Worm (Caenorhabditis elegans) whole organism, L4 larva: Measurements from ENCODE around the gene C30G4.4.

Experiments
- R02D3.7 ChIP-seq: fragments of 150-350 bp; sonication (generic microtip); optimal IDR thresholded peaks from 3 replicates; lab custom pipeline; 2014; ENCODE audit warnings: missing biosample characterization, missing genetic modification characterization
- ZK546.5 ChIP-seq, 2 experiments: sonication (generic microtip); optimal IDR thresholded peaks; 2 replicates each; lab custom pipeline; 2017; ENCODE audit warnings: missing biosample characterization in 2 of 2, missing genetic modification characterization in 2 of 2
- aha-1 ChIP-seq: fragments of 150-350 bp; peaks from one replicate; lab custom pipeline; 2014; ENCODE audit warnings: missing biosample characterization, missing genetic modification characterization
- aly-2 ChIP-seq: sonication (generic microtip); optimal IDR thresholded peaks from 2 replicates; lab custom pipeline; 2018; ENCODE audit warnings: missing biosample characterization, missing genetic modification characterization
- arid-1 ChIP-seq: fragments of 200-800 bp; sonication (Bioruptor generic); conservative IDR thresholded peaks from 2 replicates; pipeline ENCODE4 v1.3.6; 2022; ENCODE audit warnings: missing genetic modification reagents, missing genetic modification characterization, missing compliant biosample characterization
- attf-4 ChIP-seq: sonication (generic microtip); optimal IDR thresholded peaks from 3 replicates; lab custom pipeline; 2017; ENCODE audit warnings: missing biosample characterization, missing genetic modification characterization
- ceh-20 ChIP-seq: fragments of 200-800 bp; sonication (Bioruptor generic); IDR thresholded peaks from 2 replicates; pipeline ENCODE4 v1.3.6; 2022; ENCODE audit warnings: missing genetic modification reagents, missing genetic modification characterization, missing compliant biosample characterization
- ceh-28 ChIP-seq: fragments of 150-350 bp; optimal IDR thresholded peaks from 2 replicates; lab custom pipeline; 2014; ENCODE audit warnings: missing biosample characterization, missing genetic modification reagents, missing genetic modification characterization
- ceh-32 ChIP-seq: sonication (generic microtip); optimal IDR thresholded peaks from 2 replicates; lab custom pipeline; 2016; ENCODE audit warnings: mild to moderate bottlenecking, missing genetic modification characterization, missing compliant biosample characterization; ENCODE audit not compliant: poor library complexity
- ceh-44 ChIP-seq: fragments of 200-800 bp; sonication (Bioruptor generic); IDR thresholded peaks from 2 replicates; pipeline ENCODE4 v1.3.6; 2022; ENCODE audit warnings: missing genetic modification reagents, missing genetic modification characterization, missing compliant biosample characterization
- ceh-62 ChIP-seq: sonication (generic microtip); optimal IDR thresholded peaks from 2 replicates; lab custom pipeline; 2017; ENCODE audit warnings: missing biosample characterization, missing genetic modification characterization
- ces-1 ChIP-seq: fragments of 150-350 bp; sonication (generic microtip); optimal IDR thresholded peaks from 4 replicates; lab custom pipeline; 2014; ENCODE audit warnings: missing biosample characterization, missing genetic modification reagents, missing genetic modification characterization
- cey-2 ChIP-seq: sonication (generic microtip); optimal IDR thresholded peaks from 3 replicates; lab custom pipeline; 2017; ENCODE audit warnings: missing genetic modification characterization, mild to moderate bottlenecking, missing compliant biosample characterization, antibody characterized with exemption, borderline replicate concordance; ENCODE audit not compliant: insufficient read depth
- ctbp-1 ChIP-seq: fragments of 200-800 bp; sonication (Bioruptor generic); IDR thresholded peaks from 2 replicates; pipeline ENCODE4 v1.3.6; 2022; ENCODE audit warnings: missing genetic modification reagents, missing genetic modification characterization, missing compliant biosample characterization
- daf-12 ChIP-seq: fragments of 150-350 bp; optimal IDR thresholded peaks from 2 replicates; lab custom pipeline; 2014; ENCODE audit warnings: missing biosample characterization, missing genetic modification reagents, missing genetic modification characterization
- daf-16 ChIP-seq, 3 experiments: sonication (generic microtip); optimal IDR thresholded peaks; 2 replicates each; lab custom pipeline; 2016 to 2017; ENCODE audit warnings: missing genetic modification characterization in 3 of 3, missing genetic modification reagents in 3 of 3, mild to moderate bottlenecking in 2 of 3, missing compliant biosample characterization in 2 of 3, missing biosample characterization in 1 of 3, moderate library complexity in 1 of 3
- daf-19 ChIP-seq: fragments of 200-800 bp; sonication (Bioruptor generic); conservative IDR thresholded peaks from 2 replicates; pipeline ENCODE4 v1.3.6; 2022; ENCODE audit warnings: missing genetic modification characterization, missing compliant biosample characterization
- dmd-6 ChIP-seq: fragments of 200-800 bp; sonication (Bioruptor generic); IDR thresholded peaks from 2 replicates; pipeline ENCODE4 v1.3.6; 2022; ENCODE audit warnings: missing genetic modification reagents, missing genetic modification characterization, missing compliant biosample characterization
- dmd-8 ChIP-seq: fragments of 200-800 bp; sonication (Bioruptor generic); IDR thresholded peaks from 2 replicates; pipeline ENCODE4 v1.3.6; 2022; ENCODE audit warnings: missing genetic modification characterization, missing compliant biosample characterization
- dmd-9 ChIP-seq: fragments of 200-800 bp; sonication (Bioruptor generic); IDR thresholded peaks from 2 replicates; pipeline ENCODE4 v1.3.6; 2022; ENCODE audit warnings: missing genetic modification reagents, missing genetic modification characterization, missing compliant biosample characterization
- dpl-1 ChIP-seq: fragments of 150-350 bp; optimal IDR thresholded peaks from 2 replicates; lab custom pipeline; 2014; ENCODE audit warnings: missing biosample characterization, missing genetic modification reagents, missing genetic modification characterization
- duxl-1 ChIP-seq: sonication (generic microtip); optimal IDR thresholded peaks from 2 replicates; lab custom pipeline; 2016; ENCODE audit warnings: mild to moderate bottlenecking, missing genetic modification characterization, moderate library complexity, missing compliant biosample characterization; ENCODE audit not compliant: poor library complexity
- egl-27 ChIP-seq: sonication (generic microtip); optimal IDR thresholded peaks from 3 replicates; lab custom pipeline; 2017; ENCODE audit warnings: missing biosample characterization, missing genetic modification reagents, missing genetic modification characterization
- gei-8 ChIP-seq: fragments of 200-800 bp; sonication (Bioruptor generic); optimal IDR thresholded peaks from 2 replicates; lab custom pipeline; 2018; ENCODE audit warnings: mild to moderate bottlenecking, missing genetic modification characterization, missing compliant biosample characterization
- hif-1 ChIP-seq, 2 experiments: sonication (generic microtip); optimal IDR thresholded peaks; 2 replicates each; lab custom pipeline; 2016 to 2017; ENCODE audit warnings: missing compliant biosample characterization in 2 of 2, missing genetic modification characterization in 2 of 2, missing genetic modification reagents in 2 of 2, missing genotype in 2 of 2, mild to moderate bottlenecking in 1 of 2
- hlh-30 ChIP-seq: sonication (generic microtip); optimal IDR thresholded peaks from 2 replicates; lab custom pipeline; 2017; ENCODE audit warnings: antibody characterized with exemption, mild to moderate bottlenecking, missing genetic modification characterization, missing compliant biosample characterization; ENCODE audit not compliant: insufficient read depth
- hmg-1.1 ChIP-seq: fragments of 200-800 bp; sonication (Bioruptor generic); IDR thresholded peaks from 2 replicates; pipeline ENCODE4 v1.3.6; 2022; ENCODE audit warnings: missing genetic modification reagents, missing genetic modification characterization, missing compliant biosample characterization
- jun-1 ChIP-seq: fragments of 150-350 bp; optimal IDR thresholded peaks from 2 replicates; lab custom pipeline; 2014; ENCODE audit warnings: missing biosample characterization, missing genetic modification reagents, missing genetic modification characterization
- lin-29 ChIP-seq: fragments of 200-800 bp; sonication (Bioruptor generic); IDR thresholded peaks from 2 replicates; pipeline ENCODE4 v1.3.6; 2022; ENCODE audit warnings: missing genetic modification reagents, missing genetic modification characterization, missing compliant biosample characterization
- lsy-2 ChIP-seq, 2 experiments: fragments of 150-350 bp in 1 of 2; sonication (generic microtip) in 1 of 2; optimal IDR thresholded peaks; 2 replicates each; lab custom pipeline; 2014 to 2017; ENCODE audit warnings: missing biosample characterization in 2 of 2, missing genetic modification characterization in 2 of 2
- mep-1 ChIP-seq: fragments of 150-350 bp; sonication (generic microtip); optimal IDR thresholded peaks from 3 replicates; lab custom pipeline; 2014; ENCODE audit warnings: missing biosample characterization, missing genetic modification characterization
- nhr-102 ChIP-seq: sonication (generic microtip); optimal IDR thresholded peaks from 2 replicates; lab custom pipeline; 2016; ENCODE audit warnings: mild to moderate bottlenecking, missing genetic modification characterization, moderate library complexity, missing compliant biosample characterization
- nhr-25 ChIP-seq: sonication (generic microtip); optimal IDR thresholded peaks from 2 replicates; lab custom pipeline; 2017; ENCODE audit warnings: missing genetic modification characterization, mild to moderate bottlenecking, missing compliant biosample characterization, antibody characterized with exemption, moderate library complexity, borderline replicate concordance; ENCODE audit not compliant: insufficient read depth
- nhr-41 ChIP-seq: fragments of 200-800 bp; sonication (Bioruptor generic); IDR thresholded peaks from 2 replicates; pipeline ENCODE4 v1.3.6; 2022; ENCODE audit warnings: missing genetic modification reagents, missing genetic modification characterization, missing compliant biosample characterization
- nhr-42 ChIP-seq: fragments of 200-800 bp; sonication (Bioruptor generic); IDR thresholded peaks from 2 replicates; pipeline ENCODE4 v1.3.6; 2022; ENCODE audit warnings: missing genetic modification characterization, missing compliant biosample characterization
- nhr-48 ChIP-seq: sonication (generic microtip); optimal IDR thresholded peaks from 2 replicates; lab custom pipeline; 2016; ENCODE audit warnings: mild to moderate bottlenecking, missing genetic modification characterization, missing compliant biosample characterization
- nhr-6 ChIP-seq: fragments of 150-350 bp; optimal IDR thresholded peaks from 2 replicates; lab custom pipeline; 2014; ENCODE audit warnings: missing biosample characterization, missing genetic modification characterization
- nhr-76 ChIP-seq: fragments of 150-350 bp; optimal IDR thresholded peaks from 2 replicates; lab custom pipeline; 2014; ENCODE audit warnings: missing biosample characterization, missing genetic modification characterization
- saeg-2 ChIP-seq: fragments of 200-800 bp; sonication (Bioruptor generic); IDR thresholded peaks from 2 replicates; pipeline ENCODE4 v1.3.6; 2022; ENCODE audit warnings: missing genetic modification reagents, missing genetic modification characterization, missing compliant biosample characterization
- skn-1 ChIP-seq: fragments of 150-350 bp; optimal IDR thresholded peaks from 2 replicates; lab custom pipeline; 2014; ENCODE audit warnings: missing biosample characterization, missing genetic modification characterization
- snpc-4 ChIP-seq: fragments of 150-350 bp; optimal IDR thresholded peaks from 2 replicates; lab custom pipeline; 2014; ENCODE audit warnings: missing biosample characterization, missing genetic modification characterization
- spr-3 ChIP-seq: fragments of 200-800 bp; sonication (Bioruptor generic); optimal IDR thresholded peaks from 2 replicates; lab custom pipeline; 2018; ENCODE audit warnings: mild to moderate bottlenecking, missing genetic modification characterization, missing compliant biosample characterization
- tag-97 ChIP-seq: fragments of 200-800 bp; sonication (Bioruptor generic); IDR thresholded peaks from 2 replicates; pipeline ENCODE4 v1.3.6; 2022; ENCODE audit warnings: missing genetic modification characterization, missing compliant biosample characterization
- tra-1 ChIP-seq: fragments of 200-800 bp; sonication (Bioruptor generic); IDR thresholded peaks from 2 replicates; pipeline ENCODE4 v1.3.6; 2022; ENCODE audit warnings: missing genetic modification reagents, missing genetic modification characterization, missing compliant biosample characterization
- unc-130 ChIP-seq: sonication (generic microtip); optimal IDR thresholded peaks from 2 replicates; lab custom pipeline; 2016; ENCODE audit warnings: missing genetic modification reagents, missing genetic modification characterization, missing compliant biosample characterization
- unc-39 ChIP-seq: sonication (generic microtip); optimal IDR thresholded peaks from 2 replicates; lab custom pipeline; 2017; ENCODE audit warnings: missing biosample characterization, missing genetic modification characterization
- unc-62 ChIP-seq, 3 experiments: fragments of 150-350 bp in 1 of 3; sonication (generic microtip); optimal IDR thresholded peaks in 2 of 3; peaks in 1 of 3; 1 replicate in 1 of 3; 2 replicates in 2 of 3; lab custom pipeline; 2014 to 2017; ENCODE audit warnings: missing biosample characterization in 3 of 3, missing genetic modification characterization in 3 of 3, missing genetic modification reagents in 3 of 3, missing genotype in 1 of 3
- zag-1 ChIP-seq: fragments of 150-350 bp; optimal IDR thresholded peaks from 2 replicates; lab custom pipeline; 2014; ENCODE audit warnings: missing biosample characterization, missing genetic modification characterization
- ztf-11 ChIP-seq: fragments of 150-350 bp; optimal IDR thresholded peaks from 2 replicates; lab custom pipeline; 2014; ENCODE audit warnings: missing biosample characterization, missing genetic modification characterization

C30G4.4 gene

DNA sequence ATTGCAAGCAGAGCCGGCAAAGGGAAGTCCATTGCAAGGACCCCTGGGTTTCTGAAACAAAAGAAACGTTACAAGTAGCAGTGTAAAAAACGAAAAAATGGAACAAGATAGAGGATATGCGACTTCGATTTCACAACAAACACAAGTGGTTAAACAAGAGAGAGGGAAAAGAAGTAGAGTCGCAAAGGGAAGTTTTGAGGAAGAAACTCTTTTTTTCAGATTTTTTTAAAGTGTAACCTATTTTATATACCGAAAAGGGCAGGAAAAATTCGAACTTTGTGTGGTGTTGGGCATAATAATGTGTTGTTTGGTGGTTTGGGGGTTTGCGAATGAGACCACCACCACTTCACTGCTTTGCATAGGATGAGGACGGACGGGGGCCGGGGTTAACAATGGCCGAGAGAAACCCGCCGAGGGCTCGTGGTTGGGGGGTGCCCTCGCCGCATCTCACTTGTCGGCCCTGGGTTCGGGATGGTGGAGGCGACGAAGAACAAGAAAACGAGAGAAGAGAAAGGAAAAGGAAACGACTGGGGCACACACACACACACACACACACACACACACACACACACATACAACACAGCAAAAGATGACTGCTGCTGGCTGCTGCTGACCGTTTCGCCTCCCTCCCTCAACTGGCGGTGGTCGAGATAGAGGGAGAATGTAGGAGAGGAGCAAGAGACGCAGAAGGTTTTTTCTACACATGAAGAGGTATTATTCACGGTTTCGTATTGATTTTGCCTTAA, 41.6 kb downstream of the C30G4.4 start, which contains the start of gene ptrn-1 (continued):
- TF ChIP-seq dpl-1 (no peak), ztf-11 (tag; lab: Kevin White, UChicago) (no peak), lsy-2 (tag; optimal IDR thresholded peaks at IDR 0.05; lab: Kevin White, UChicago) (peak; percentile 30 to 67), jun-1 (tag; lab: Kevin White, UChicago) (no peak), cey-2 (no peak), spr-3 (GFP tag; lab: Kevin White, UChicago) (no peak), aha-1 (tag; lab: Kevin White, UChicago) (peak; percentile 98), tag-97 (no peak), nhr-102 (tag; lab: Kevin White, UChicago) (no peak), saeg-2 (GFP tag; lab: Robert Waterston, UW) (no peak), daf-16 (GFP tag; optimal IDR thresholded peaks at IDR 0.05; lab: Kevin White, UChicago) (no peak), daf-16 (tag; optimal IDR thresholded peaks at IDR 0.05; lab: Kevin White, UChicago) (peak; percentile 57), ces-1 (GFP tag; lab: Kevin White, UChicago) (no peak), R02D3.7 (tag; lab: Kevin White, UChicago) (no peak), duxl-1 (no peak), hif-1 (tag; optimal IDR thresholded peaks at IDR 0.05; lab: Kevin White, UChicago) (peak in 1 of 2 experiments; percentile 33), dmd-6 (no peak; the same call in 1 of the 2 replicates), ZK546.5 (tag; optimal IDR thresholded peaks at IDR 0.05; lab: Kevin White, UChicago) (no peak), ceh-62 (tag; lab: Kevin White, UChicago) (no peak), daf-19 (no peak), mep-1 (tag; lab: Kevin White, UChicago) (peak; percentile 83), unc-62 (GFP tag; optimal IDR thresholded peaks at IDR 0.05 in 1 of 2; lab: Kevin White, UChicago) (peak in 1 of 2 experiments; percentile 91), unc-62 (tag; optimal IDR thresholded peaks at IDR 0.05; lab: Kevin White, UChicago) (no peak), tra-1 (GFP tag; lab: Robert Waterston, UW) (peak; percentile 48; the same call in 1 of the 2 replicates), unc-39 (no peak), attf-4 (tag; lab: Kevin White, UChicago) (no peak), snpc-4 (no peak), nhr-76 (no peak), ceh-32 (tag; lab: Kevin White, UChicago) (no peak), gei-8 (GFP tag; lab: Kevin White, UChicago) (no peak), ceh-28 (no peak), egl-27 (tag; lab: Kevin White, UChicago) (no peak), nhr-42 (GFP tag; lab: Robert Waterston, UW) (no peak), dmd-8 (GFP tag; lab: Robert Waterston, UW) (no peak), nhr-25 (tag; lab: Kevin White, UChicago) (peak; percentile 13), ceh-44 (GFP tag; lab: Robert Waterston, UW) (no peak), arid-1 (no peak), daf-12 (tag; lab: Kevin White, UChicago) (no peak), hlh-30 (tag; lab: Kevin White, UChicago) (peak; percentile 88), skn-1 (tag; lab: Kevin White, UChicago) (no peak), ceh-20 (GFP tag; lab: Robert Waterston, UW) (no peak), zag-1 (tag; lab: Kevin White, UChicago) (no peak), lin-29 (GFP tag; lab: Robert Waterston, UW) (no peak), hmg-1.1 (GFP tag; lab: Robert Waterston, UW) (peak; percentile 82), nhr-6 (tag; lab: Kevin White, UChicago) (peak; percentile 91), nhr-48 (tag; lab: Kevin White, UChicago) (no peak), dmd-9 (GFP tag; lab: Robert Waterston, UW) (0 out of 2 replicates have a peak, but pooled peaks have one; percentile 31), unc-130 (no peak), ctbp-1 (GFP tag; lab: Robert Waterston, UW) (0 out of 2 replicates have a peak, but pooled peaks have one; percentile 50), nhr-41 (no peak), aly-2 (tag; lab: Kevin White, UChicago) (no peak)
